Fruit fly (Drosophila melanogaster): ENCODE results near the gene Vsp37A.

dm6 chrX:590479-590878, 30.9 kb upstream of the Vsp37A start:
- no peak for TF ChIP-seq psq (optimal IDR thresholded peaks at IDR 0.05)
- TF ChIP-seq CG8478 (optimal IDR thresholded peaks at IDR 0.05) = no peak
- no peak for TF ChIP-seq pan (optimal IDR thresholded peaks at IDR 0.05)

Data from whole organism.